Fruit fly (Drosophila melanogaster) whole organism, wandering third instar larva: Measurements from ENCODE around the gene Mitofilin.

Experiments used
- Jra ChIP-seq: sonication (Bioruptor generic); optimal IDR thresholded peaks from 2 replicates; lab custom pipeline; 2016; ENCODE audit warnings: missing biosample characterization, missing genetic modification characterization
- usp ChIP-seq: fragments of >200 bp; optimal IDR thresholded peaks from 2 replicates; lab custom pipeline; 2017; ENCODE audit warnings: missing biosample characterization, missing genetic modification characterization

dm6 chr3R:22066440-22066839 lies 43.3 kb upstream of the Mitofilin start:
- TF ChIP-seq Jra (GFP tag; lab: Kevin White, UChicago) (no peak), usp (GFP tag; lab: Kevin White, UChicago) (no peak)
